Fruit fly (Drosophila melanogaster) whole organism, embryonic: ENCODE data around the gene Pak.

Source experiments
- ATbp ChIP-seq: fragments of 200-800 bp; sonication (Bioruptor generic); optimal IDR thresholded peaks from 2 replicates; lab custom pipeline; 2017; ENCODE audit warnings: missing biosample characterization, mild to moderate bottlenecking, missing genetic modification characterization, missing genetic modification reagents
- Aef1 ChIP-seq: fragments of 200-800 bp; sonication (Bioruptor generic); IDR thresholded peaks from 3 replicates; pipeline ENCODE4 v1.3.6; 2022; ENCODE audit warnings: missing biosample characterization, missing genetic modification characterization
- Atf6 ChIP-seq: fragments of 200-800 bp; sonication (Bioruptor generic); IDR thresholded peaks from 2 replicates; pipeline ENCODE4 v1.3.6; 2022; ENCODE audit warnings: missing biosample characterization, missing genetic modification characterization
- CG10274 ChIP-seq: fragments of 200-800 bp; sonication (Bioruptor generic); optimal IDR thresholded peaks from 3 replicates; lab custom pipeline; 2017; ENCODE audit warnings: missing biosample characterization, mild to moderate bottlenecking, missing genetic modification characterization
- CG11085 ChIP-seq: fragments of 200-800 bp; sonication (Bioruptor generic); IDR thresholded peaks from 2 replicates; pipeline ENCODE4 v1.3.6; 2022; ENCODE audit warnings: missing biosample characterization, missing genetic modification characterization
- CG11398 ChIP-seq: fragments of 200-800 bp; sonication (Bioruptor generic); optimal IDR thresholded peaks from 2 replicates; lab custom pipeline; 2016; ENCODE audit warnings: missing biosample characterization, missing genetic modification characterization
- CG11504 ChIP-seq: fragments of 200-800 bp; sonication (Bioruptor generic); optimal IDR thresholded peaks from 3 replicates; lab custom pipeline; 2019; ENCODE audit warnings: missing biosample characterization, mild to moderate bottlenecking, missing genetic modification characterization, moderate library complexity
- CG12299 ChIP-seq: fragments of 200-800 bp; sonication (Bioruptor generic); optimal IDR thresholded peaks from 2 replicates; lab custom pipeline; 2018; ENCODE audit warnings: missing biosample characterization, mild to moderate bottlenecking, missing genetic modification characterization
- CG12744 ChIP-seq: fragments of 200-800 bp; sonication (Bioruptor generic); optimal IDR thresholded peaks from 2 replicates; lab custom pipeline; 2016; ENCODE audit warnings: missing biosample characterization, missing genetic modification characterization
- CG13287 ChIP-seq: fragments of 200-800 bp; sonication (Bioruptor generic); IDR thresholded peaks from 2 replicates; pipeline ENCODE4 v1.3.6; 2022; ENCODE audit warnings: missing biosample characterization, missing genetic modification characterization; ENCODE audit not compliant: partially characterized antibody
- CG13894 ChIP-seq: fragments of 200-800 bp; sonication (Bioruptor generic); optimal IDR thresholded peaks from 3 replicates; lab custom pipeline; 2018; ENCODE audit warnings: missing biosample characterization, mild to moderate bottlenecking, missing genetic modification characterization, moderate library complexity
- CG18619 ChIP-seq: fragments of 200-800 bp; sonication (Bioruptor generic); optimal IDR thresholded peaks from 3 replicates; lab custom pipeline; 2017; ENCODE audit warnings: missing biosample characterization, mild to moderate bottlenecking, missing genetic modification characterization
- CG2120 ChIP-seq: fragments of 200-800 bp; sonication (Bioruptor generic); optimal IDR thresholded peaks from 3 replicates; lab custom pipeline; 2016; ENCODE audit warnings: missing biosample characterization, missing genetic modification characterization
- CG2202 ChIP-seq: fragments of 200-800 bp; sonication (Bioruptor generic); optimal IDR thresholded peaks from 2 replicates; lab custom pipeline; 2018; ENCODE audit warnings: missing biosample characterization, mild to moderate bottlenecking, missing genetic modification characterization
- CG30403 ChIP-seq: fragments of 200-800 bp; sonication (Bioruptor generic); optimal IDR thresholded peaks from 3 replicates; lab custom pipeline; 2016; ENCODE audit warnings: missing biosample characterization, missing genetic modification characterization
- CG30431 ChIP-seq: fragments of 200-800 bp; sonication (Bioruptor generic); optimal IDR thresholded peaks from 2 replicates; lab custom pipeline; 2017; ENCODE audit warnings: missing biosample characterization, missing genetic modification characterization
- CG4617 ChIP-seq: fragments of 200-800 bp; sonication (Bioruptor generic); optimal IDR thresholded peaks from 3 replicates; lab custom pipeline; 2016; ENCODE audit warnings: missing biosample characterization, missing genetic modification characterization, borderline replicate concordance
- CG5245 ChIP-seq: fragments of 200-800 bp; sonication (Bioruptor generic); optimal IDR thresholded peaks from 3 replicates; lab custom pipeline; 2016; ENCODE audit warnings: missing biosample characterization, missing genetic modification characterization
- CG8359 ChIP-seq: fragments of 200-800 bp; sonication (Bioruptor generic); optimal IDR thresholded peaks from 2 replicates; lab custom pipeline; 2017; ENCODE audit warnings: missing biosample characterization, mild to moderate bottlenecking, missing genetic modification characterization, borderline replicate concordance
- CG8478 ChIP-seq: fragments of >200 bp; optimal IDR thresholded peaks from 2 replicates; lab custom pipeline; 2018
- CG8765 ChIP-seq: fragments of 200-800 bp; sonication (Bioruptor generic); IDR thresholded peaks from 2 replicates; pipeline ENCODE4 v1.3.6; 2022; ENCODE audit warnings: missing biosample characterization, missing genetic modification characterization
- Kr ChIP-seq: fragments of 200-800 bp; sonication (Bioruptor generic); optimal IDR thresholded peaks from 2 replicates; lab custom pipeline; 2017; ENCODE audit warnings: missing biosample characterization, mild to moderate bottlenecking, missing genetic modification characterization
- NC2α ChIP-seq: fragments of 200-800 bp; sonication (Bioruptor generic); optimal IDR thresholded peaks from 2 replicates; lab custom pipeline; 2016; ENCODE audit warnings: missing biosample characterization, missing genetic modification characterization
- Nf-YC ChIP-seq: fragments of 200-800 bp; optimal IDR thresholded peaks from 3 replicates; lab custom pipeline; 2019; ENCODE audit warnings: missing biosample characterization, mild to moderate bottlenecking, missing genetic modification characterization, moderate library complexity
- Oli ChIP-seq: fragments of 200-800 bp; sonication (Bioruptor generic); optimal IDR thresholded peaks from 2 replicates; lab custom pipeline; 2018; ENCODE audit warnings: missing biosample characterization, mild to moderate bottlenecking, missing genetic modification characterization, moderate library complexity
- PHDP ChIP-seq: fragments of 200-800 bp; sonication (Bioruptor generic); optimal IDR thresholded peaks from 3 replicates; lab custom pipeline; 2018; ENCODE audit warnings: missing biosample characterization, mild to moderate bottlenecking, missing genetic modification characterization, moderate library complexity
- Ptx1 ChIP-seq: fragments of 200-800 bp; sonication (Bioruptor generic); IDR thresholded peaks from 2 replicates; pipeline ENCODE4 v1.3.6; 2022; ENCODE audit warnings: missing biosample characterization, missing genetic modification characterization
- Ssrp ChIP-seq: fragments of 200-800 bp; sonication (Bioruptor generic); optimal IDR thresholded peaks from 2 replicates; lab custom pipeline; 2018; ENCODE audit warnings: missing biosample characterization, mild to moderate bottlenecking, missing genetic modification characterization, moderate library complexity
- abd-A ChIP-seq: fragments of 200-800 bp; sonication (Bioruptor generic); optimal IDR thresholded peaks from 3 replicates; lab custom pipeline; 2019; ENCODE audit warnings: missing biosample characterization, mild to moderate bottlenecking, missing genetic modification characterization, moderate library complexity
- ato ChIP-seq: fragments of 200-800 bp; sonication (Bioruptor generic); IDR thresholded peaks from 2 replicates; pipeline ENCODE4 v1.3.6; 2022; ENCODE audit warnings: missing biosample characterization, missing genetic modification characterization; ENCODE audit not compliant: partially characterized antibody
- caup ChIP-seq: fragments of 200-800 bp; sonication (Bioruptor generic); optimal IDR thresholded peaks from 3 replicates; lab custom pipeline; 2017; ENCODE audit warnings: missing biosample characterization, mild to moderate bottlenecking, missing genetic modification characterization, moderate library complexity; ENCODE audit not compliant: severe bottlenecking
- chm ChIP-seq: fragments of 200-800 bp; sonication (Bioruptor generic); IDR thresholded peaks from 2 replicates; pipeline ENCODE4 v1.3.6; 2022; ENCODE audit warnings: missing biosample characterization, missing genetic modification characterization
- chn ChIP-seq: fragments of 200-800 bp; sonication (Bioruptor generic); optimal IDR thresholded peaks from 2 replicates; lab custom pipeline; 2016; ENCODE audit warnings: missing biosample characterization, missing genetic modification characterization
- croc ChIP-seq: fragments of 200-800 bp; sonication (Bioruptor generic); conservative IDR thresholded peaks from 3 replicates; pipeline ENCODE4 v1.3.6; 2022; ENCODE audit warnings: missing biosample characterization, missing genetic modification characterization
- gcm ChIP-seq: fragments of 200-800 bp; sonication (Bioruptor generic); optimal IDR thresholded peaks from 2 replicates; lab custom pipeline; 2019; ENCODE audit warnings: missing biosample characterization, mild to moderate bottlenecking, missing genetic modification characterization, moderate library complexity
- grau ChIP-seq: fragments of 200-800 bp; optimal IDR thresholded peaks from 3 replicates; lab custom pipeline; 2019; ENCODE audit warnings: missing biosample characterization, mild to moderate bottlenecking, missing genetic modification characterization, moderate library complexity
- hb ChIP-seq: fragments of 200-800 bp; sonication (Bioruptor generic); IDR thresholded peaks from 3 replicates; pipeline ENCODE4 v1.3.6; 2022; ENCODE audit warnings: missing biosample characterization, missing genetic modification characterization; ENCODE audit not compliant: partially characterized antibody
- ken ChIP-seq: fragments of 200-800 bp; sonication (Bioruptor generic); IDR thresholded peaks from 3 replicates; pipeline ENCODE4 v1.3.6; 2022; ENCODE audit warnings: missing biosample characterization, missing genetic modification characterization
- lbe ChIP-seq: fragments of 200-800 bp; sonication (Bioruptor generic); optimal IDR thresholded peaks from 2 replicates; lab custom pipeline; 2016; ENCODE audit warnings: missing biosample characterization, mild to moderate bottlenecking, missing genetic modification characterization
- mirr ChIP-seq: fragments of 200-800 bp; sonication (Bioruptor generic); optimal IDR thresholded peaks from 3 replicates; lab custom pipeline; 2018; ENCODE audit warnings: missing biosample characterization, mild to moderate bottlenecking, missing genetic modification characterization
- odd ChIP-seq: fragments of 200-800 bp; sonication (Bioruptor generic); optimal IDR thresholded peaks from 2 replicates; lab custom pipeline; 2017; ENCODE audit warnings: missing biosample characterization, mild to moderate bottlenecking, missing genetic modification characterization
- onecut ChIP-seq: fragments of 200-800 bp; sonication (Bioruptor generic); IDR thresholded peaks from 2 replicates; pipeline ENCODE4 v1.3.6; 2022; ENCODE audit warnings: missing biosample characterization, missing genetic modification characterization
- sens ChIP-seq: fragments of 200-800 bp; sonication (Bioruptor generic); peaks from one replicate; lab custom pipeline; 2016; ENCODE audit warnings: missing biosample characterization, missing genetic modification characterization
- sim ChIP-seq: fragments of 200-800 bp; sonication (Bioruptor generic); IDR thresholded peaks from 2 replicates; pipeline ENCODE4 v1.3.6; 2022; ENCODE audit warnings: missing biosample characterization, missing genetic modification characterization
- sisA ChIP-seq: fragments of 200-800 bp; sonication (Bioruptor generic); IDR thresholded peaks from 2 replicates; pipeline ENCODE4 v1.3.6; 2022; ENCODE audit warnings: missing biosample characterization, missing genetic modification characterization
- slp2 ChIP-seq: fragments of 200-800 bp; sonication (Bioruptor generic); optimal IDR thresholded peaks from 2 replicates; lab custom pipeline; 2016; ENCODE audit warnings: missing biosample characterization, missing genetic modification characterization
- so ChIP-seq: fragments of 200-800 bp; sonication (Bioruptor generic); IDR thresholded peaks from 3 replicates; pipeline ENCODE4 v1.3.6; 2022; ENCODE audit warnings: missing biosample characterization, missing genetic modification characterization
- tx ChIP-seq: fragments of 200-800 bp; sonication (Bioruptor generic); optimal IDR thresholded peaks from 2 replicates; lab custom pipeline; 2016; ENCODE audit warnings: missing biosample characterization, missing genetic modification characterization
- vfl ChIP-seq: fragments of 200-800 bp; sonication (Bioruptor generic); optimal IDR thresholded peaks from 2 replicates; lab custom pipeline; 2016; ENCODE audit warnings: missing biosample characterization, missing genetic modification characterization
- zen2 ChIP-seq: fragments of 200-800 bp; sonication (Bioruptor generic); IDR thresholded peaks from 3 replicates; pipeline ENCODE4 v1.3.6; 2022; ENCODE audit warnings: missing biosample characterization, missing genetic modification characterization; ENCODE audit not compliant: partially characterized antibody

The Pak gene

DNA sequence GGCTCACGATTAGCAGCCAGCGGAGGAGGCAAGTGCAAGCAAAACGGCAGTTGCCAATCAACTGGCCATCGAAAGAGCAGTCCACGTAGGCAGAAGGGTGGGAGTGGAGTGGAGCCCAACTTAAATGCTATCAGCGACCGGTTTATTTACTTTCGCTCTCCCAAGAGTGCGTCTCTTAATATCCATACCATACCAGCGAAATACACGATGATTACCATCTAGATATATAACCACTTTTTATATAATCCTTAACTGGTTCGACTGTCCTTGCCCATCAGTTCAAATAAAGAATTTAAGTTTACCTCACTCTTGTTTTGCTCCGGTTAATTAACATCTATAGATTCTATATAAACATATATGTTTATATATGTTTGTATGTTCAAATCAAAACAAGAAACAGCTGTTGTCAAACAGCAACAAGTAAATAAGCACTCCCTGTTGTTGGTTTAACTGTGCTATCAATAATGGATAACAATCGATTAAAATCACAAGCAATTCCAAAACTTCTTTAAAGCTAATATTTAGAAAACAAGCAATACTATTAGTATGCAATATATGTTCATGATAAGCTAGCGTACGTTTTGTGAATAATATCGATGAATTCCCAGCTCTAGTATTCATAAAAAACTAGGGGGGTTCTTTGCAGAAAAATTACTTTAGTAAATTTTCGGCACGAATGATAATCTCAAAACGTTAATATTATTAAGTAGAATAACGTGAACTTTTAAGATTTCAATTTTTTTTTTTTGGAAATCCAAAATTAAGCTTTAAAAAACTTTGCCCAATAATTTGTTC is 23.0 kb downstream of the Pak start (continued):
- TF ChIP-seq CG18619 (GFP tag; lab: Kevin White, UChicago), result no peak
- 0 out of 2 replicates have a peak, but pooled peaks have one; percentile 43 for TF ChIP-seq CG11085 (GFP tag; lab: Robert Waterston, UW)
- TF ChIP-seq slp2 (GFP tag; lab: Kevin White, UChicago), result no peak
- no peak for TF ChIP-seq zen2 (GFP tag; lab: Robert Waterston, UW)
- TF ChIP-seq vfl (GFP tag; lab: Kevin White, UChicago), result no peak
- peak; percentile 22 for TF ChIP-seq gcm
- no peak for TF ChIP-seq chm (GFP tag; lab: Robert Waterston, UW)
- peak; percentile 75 for TF ChIP-seq PHDP (tag; lab: Kevin White, UChicago)
- TF ChIP-seq Ssrp (tag; lab: Kevin White, UChicago), result no peak
- peak; percentile 66 for TF ChIP-seq odd (GFP tag; lab: Kevin White, UChicago)
- TF ChIP-seq CG8765 (GFP tag; lab: Robert Waterston, UW), result no peak
- TF ChIP-seq caup (GFP tag; lab: Kevin White, UChicago), result peak; percentile 86
- TF ChIP-seq CG13894 (tag; lab: Kevin White, UChicago), result peak; percentile 28
- peak; percentile 19 for TF ChIP-seq CG4617
- peak; percentile 10 for TF ChIP-seq ATbp (GFP tag; lab: Kevin White, UChicago)
- TF ChIP-seq chn (GFP tag; lab: Kevin White, UChicago), result peak; percentile 5
- no peak for TF ChIP-seq ato (GFP tag; lab: Robert Waterston, UW)
- TF ChIP-seq CG8478 (lab: Kevin White, UChicago), result no peak
- no peak for TF ChIP-seq onecut (GFP tag; lab: Robert Waterston, UW)
- TF ChIP-seq so (GFP tag; lab: Robert Waterston, UW), result no peak
- TF ChIP-seq CG12299 (tag; lab: Kevin White, UChicago), result peak; percentile 73
- no peak for TF ChIP-seq sisA (GFP tag; lab: Robert Waterston, UW)
- peak; percentile 22 for TF ChIP-seq CG2202 (tag; lab: Kevin White, UChicago)
- peak; percentile 10 for TF ChIP-seq Oli (tag; lab: Kevin White, UChicago)
- TF ChIP-seq croc (GFP tag; lab: Robert Waterston, UW), result no peak
- TF ChIP-seq abd-A (tag; lab: Kevin White, UChicago), result no peak
- TF ChIP-seq CG2120 (GFP tag; lab: Kevin White, UChicago), result peak; percentile 59
- no peak for TF ChIP-seq Ptx1 (GFP tag; lab: Robert Waterston, UW)
- TF ChIP-seq grau (tag; lab: Kevin White, UChicago), result peak; percentile 32
- peak; percentile 48 for TF ChIP-seq CG30403 (GFP tag; lab: Kevin White, UChicago)
- TF ChIP-seq Kr, result no peak
- peak; percentile 72 for TF ChIP-seq CG12744 (GFP tag; lab: Kevin White, UChicago)
- peak; percentile 90 for TF ChIP-seq sens (GFP tag; lab: Kevin White, UChicago)
- TF ChIP-seq CG30431 (GFP tag; lab: Kevin White, UChicago), result no peak
- TF ChIP-seq CG11398, result peak; percentile 38
- no peak for TF ChIP-seq Aef1 (GFP tag; lab: Robert Waterston, UW)
- 0 out of 2 replicates have a peak, but pooled peaks have one; percentile 7 for TF ChIP-seq sim
- peak; percentile 76 for TF ChIP-seq Atf6 (GFP tag; lab: Robert Waterston, UW)
- no peak for TF ChIP-seq CG10274 (GFP tag; lab: Kevin White, UChicago)
- TF ChIP-seq lbe, result peak; percentile 49
- no peak for TF ChIP-seq ken (GFP tag; lab: Robert Waterston, UW)
- peak; percentile 49 for TF ChIP-seq CG13287 (GFP tag; lab: Robert Waterston, UW)
- peak; percentile 52 for TF ChIP-seq mirr
- no peak for TF ChIP-seq CG8359 (GFP tag; lab: Kevin White, UChicago)
- TF ChIP-seq tx (GFP tag; lab: Kevin White, UChicago), result peak; percentile 6
- TF ChIP-seq CG5245 (GFP tag; lab: Kevin White, UChicago), result peak; percentile 22
- TF ChIP-seq Nf-YC (tag; lab: Kevin White, UChicago), result peak; percentile 34
- TF ChIP-seq CG11504, result no peak
- no peak for TF ChIP-seq NC2α (GFP tag; lab: Kevin White, UChicago)
- no peak for TF ChIP-seq hb (GFP tag; lab: Robert Waterston, UW)
